Fruit fly (Drosophila melanogaster) whole organism, embryonic: ENCODE data around the gene Cyp303a1.

Source experiments
- Adf1 ChIP-seq: fragments of 200-800 bp; sonication (Bioruptor generic); IDR thresholded peaks from 2 replicates; pipeline ENCODE4 v1.3.6; 2022; ENCODE audit warnings: missing biosample characterization, missing genetic modification characterization
- Atf-2 ChIP-seq: fragments of 200-800 bp; sonication (Bioruptor generic); optimal IDR thresholded peaks from 2 replicates; lab custom pipeline; 2016; ENCODE audit warnings: missing biosample characterization, missing genetic modification characterization
- Bgb ChIP-seq: fragments of 200-800 bp; sonication (Bioruptor generic); IDR thresholded peaks from 2 replicates; pipeline ENCODE4 v1.3.6; 2022; ENCODE audit warnings: missing biosample characterization, missing genetic modification characterization; ENCODE audit not compliant: partially characterized antibody
- CG10654 ChIP-seq: fragments of 200-800 bp; sonication (Bioruptor generic); optimal IDR thresholded peaks from 2 replicates; lab custom pipeline; 2016; ENCODE audit warnings: missing biosample characterization, missing genetic modification characterization
- CG13624 ChIP-seq: fragments of 200-800 bp; sonication (Bioruptor generic); optimal IDR thresholded peaks from 2 replicates; lab custom pipeline; 2016; ENCODE audit warnings: missing biosample characterization, missing genetic modification characterization
- CG13894 ChIP-seq: fragments of 200-800 bp; sonication (Bioruptor generic); optimal IDR thresholded peaks from 3 replicates; lab custom pipeline; 2018; ENCODE audit warnings: missing biosample characterization, mild to moderate bottlenecking, missing genetic modification characterization, moderate library complexity
- CG1529 ChIP-seq: fragments of 200-800 bp; sonication (Bioruptor generic); optimal IDR thresholded peaks from 3 replicates; lab custom pipeline; 2018; ENCODE audit warnings: missing biosample characterization, missing genetic modification characterization
- CG15514 ChIP-seq: fragments of 200-800 bp; sonication (Bioruptor generic); optimal IDR thresholded peaks from 3 replicates; lab custom pipeline; 2017; ENCODE audit warnings: missing biosample characterization, missing genetic modification characterization, mild to moderate bottlenecking, moderate library complexity, missing genetic modification reagents
- CG1602 ChIP-seq: fragments of 200-800 bp; sonication (Bioruptor generic); optimal IDR thresholded peaks from 3 replicates; lab custom pipeline; 2016; ENCODE audit warnings: missing biosample characterization, missing genetic modification characterization
- CG16779 ChIP-seq: fragments of 200-800 bp; sonication (Bioruptor generic); IDR thresholded peaks from 2 replicates; pipeline ENCODE4 v1.3.6; 2022; ENCODE audit warnings: missing biosample characterization, missing genetic modification characterization
- CG2889 ChIP-seq: fragments of 200-800 bp; sonication (Bioruptor generic); IDR thresholded peaks from 3 replicates; pipeline ENCODE4 v1.3.6; 2022; ENCODE audit warnings: missing biosample characterization, missing genetic modification characterization
- CG31365 ChIP-seq: fragments of 200-800 bp; sonication (Bioruptor generic); optimal IDR thresholded peaks from 2 replicates; lab custom pipeline; 2018; ENCODE audit warnings: missing biosample characterization, mild to moderate bottlenecking, missing genetic modification characterization
- CG3407 ChIP-seq: fragments of 200-800 bp; sonication (Bioruptor generic); optimal IDR thresholded peaks from 2 replicates; lab custom pipeline; 2018; ENCODE audit warnings: missing biosample characterization, mild to moderate bottlenecking, missing genetic modification characterization
- CG34224 ChIP-seq: fragments of 200-800 bp; sonication (Bioruptor generic); IDR thresholded peaks from 3 replicates; pipeline ENCODE4 v1.3.6; 2022; ENCODE audit warnings: missing biosample characterization, missing genetic modification characterization; ENCODE audit not compliant: partially characterized antibody
- CG3847 ChIP-seq: fragments of 200-800 bp; sonication (Bioruptor generic); IDR thresholded peaks from 2 replicates; pipeline ENCODE4 v1.3.6; 2022; ENCODE audit warnings: missing biosample characterization, missing genetic modification characterization
- CG4424 ChIP-seq: fragments of 200-800 bp; sonication (Bioruptor generic); optimal IDR thresholded peaks from 3 replicates; lab custom pipeline; 2016; ENCODE audit warnings: missing biosample characterization, missing genetic modification characterization
- CG6765 ChIP-seq: fragments of 200-800 bp; sonication (Bioruptor generic); optimal IDR thresholded peaks from 3 replicates; lab custom pipeline; 2017; ENCODE audit warnings: missing biosample characterization, mild to moderate bottlenecking, missing genetic modification characterization
- CG7271 ChIP-seq: fragments of 200-800 bp; sonication (Bioruptor generic); optimal IDR thresholded peaks from 2 replicates; lab custom pipeline; 2018; ENCODE audit warnings: missing biosample characterization, mild to moderate bottlenecking, missing genetic modification characterization, moderate library complexity
- E2f1 ChIP-seq: fragments of 200-800 bp; sonication (Bioruptor generic); IDR thresholded peaks from 2 replicates; pipeline ENCODE4 v1.3.6; 2022; ENCODE audit warnings: missing biosample characterization, missing genetic modification characterization
- Ets65A ChIP-seq: fragments of 200-800 bp; sonication (Bioruptor generic); peaks from one replicate; lab custom pipeline; 2016; ENCODE audit warnings: missing biosample characterization, missing genetic modification characterization
- Gug ChIP-seq: fragments of 200-800 bp; sonication (Bioruptor generic); IDR thresholded peaks from 4 replicates; pipeline ENCODE4 v1.3.6; 2022; ENCODE audit warnings: missing biosample characterization, missing genetic modification characterization
- HHEX ChIP-seq: fragments of 200-800 bp; sonication (Bioruptor generic); optimal IDR thresholded peaks from 3 replicates; lab custom pipeline; 2017; ENCODE audit warnings: missing biosample characterization, mild to moderate bottlenecking, missing genetic modification characterization, missing genetic modification reagents
- HLH54F ChIP-seq: fragments of 200-800 bp; sonication (Bioruptor generic); optimal IDR thresholded peaks from 3 replicates; lab custom pipeline; 2016; ENCODE audit warnings: missing biosample characterization, missing genetic modification characterization
- Hr78 ChIP-seq, 2 experiments: fragments of 200-800 bp in 1 of 2; fragments of >200 bp in 1 of 2; sonication (Bioruptor generic) in 1 of 2; optimal IDR thresholded peaks; 2 replicates each; lab custom pipeline; 2017 to 2019; ENCODE audit warnings: missing biosample characterization in 2 of 2, missing genetic modification characterization in 2 of 2, mild to moderate bottlenecking in 1 of 2, moderate library complexity in 1 of 2
- Hsf ChIP-seq: fragments of 200-800 bp; sonication (Bioruptor generic); optimal IDR thresholded peaks from 3 replicates; lab custom pipeline; 2016; ENCODE audit warnings: missing biosample characterization, missing genetic modification characterization
- MBD-R2 ChIP-seq: fragments of 200-800 bp; sonication (Bioruptor generic); IDR thresholded peaks from 2 replicates; pipeline ENCODE4 v1.3.6; 2022; ENCODE audit warnings: missing biosample characterization, missing genetic modification characterization
- Nf-YC ChIP-seq: fragments of 200-800 bp; optimal IDR thresholded peaks from 3 replicates; lab custom pipeline; 2019; ENCODE audit warnings: missing biosample characterization, mild to moderate bottlenecking, missing genetic modification characterization, moderate library complexity
- Opbp ChIP-seq: fragments of 200-800 bp; sonication (Bioruptor generic); IDR thresholded peaks from 3 replicates; pipeline ENCODE4 v1.3.6; 2022; ENCODE audit warnings: missing biosample characterization, missing genetic modification characterization; ENCODE audit not compliant: partially characterized antibody
- Optix ChIP-seq: fragments of 200-800 bp; sonication (Bioruptor generic); IDR thresholded peaks from 3 replicates; pipeline ENCODE4 v1.3.6; 2022; ENCODE audit warnings: missing biosample characterization, missing genetic modification characterization
- Side ChIP-seq: fragments of 200-800 bp; sonication (Bioruptor generic); optimal IDR thresholded peaks from 2 replicates; lab custom pipeline; 2016; ENCODE audit warnings: missing biosample characterization, missing genetic modification characterization
- Sin3A ChIP-seq: fragments of >200 bp; optimal IDR thresholded peaks from 2 replicates; lab custom pipeline; 2018
- ara ChIP-seq: fragments of 200-800 bp; sonication (Bioruptor generic); IDR thresholded peaks from 2 replicates; pipeline ENCODE4 v1.3.6; 2022; ENCODE audit warnings: missing biosample characterization, missing genetic modification characterization
- cg ChIP-seq: fragments of 200-800 bp; sonication (Bioruptor generic); optimal IDR thresholded peaks from 3 replicates; lab custom pipeline; 2019; ENCODE audit warnings: missing biosample characterization, mild to moderate bottlenecking, missing genetic modification characterization, moderate library complexity
- disco-r ChIP-seq: fragments of 200-800 bp; sonication (Bioruptor generic); optimal IDR thresholded peaks from 2 replicates; lab custom pipeline; 2016; ENCODE audit warnings: missing biosample characterization, missing genetic modification characterization
- fd3F ChIP-seq: fragments of 200-800 bp; sonication (Bioruptor generic); optimal IDR thresholded peaks from 2 replicates; lab custom pipeline; 2018; ENCODE audit warnings: missing biosample characterization, mild to moderate bottlenecking, missing genetic modification characterization, moderate library complexity
- fd96Cb ChIP-seq: fragments of 200-800 bp; sonication (Bioruptor generic); optimal IDR thresholded peaks from 2 replicates; lab custom pipeline; 2018; ENCODE audit warnings: missing biosample characterization, mild to moderate bottlenecking, missing genetic modification characterization, moderate library complexity
- gfzf ChIP-seq: fragments of 200-800 bp; sonication (Bioruptor generic); optimal IDR thresholded peaks from 2 replicates; lab custom pipeline; 2016; ENCODE audit warnings: missing biosample characterization, mild to moderate bottlenecking, missing genetic modification characterization, moderate library complexity
- grn ChIP-seq: fragments of 200-800 bp; sonication (Bioruptor generic); optimal IDR thresholded peaks from 3 replicates; lab custom pipeline; 2017; ENCODE audit warnings: missing biosample characterization, missing genetic modification characterization
- ken ChIP-seq: fragments of 200-800 bp; sonication (Bioruptor generic); IDR thresholded peaks from 3 replicates; pipeline ENCODE4 v1.3.6; 2022; ENCODE audit warnings: missing biosample characterization, missing genetic modification characterization
- nmo ChIP-seq: fragments of 200-800 bp; sonication (Bioruptor generic); optimal IDR thresholded peaks from 2 replicates; lab custom pipeline; 2018; ENCODE audit warnings: missing biosample characterization, mild to moderate bottlenecking, missing genetic modification characterization, moderate library complexity
- otp ChIP-seq: fragments of 200-800 bp; sonication (Bioruptor generic); IDR thresholded peaks from 3 replicates; pipeline ENCODE4, ENCODE4 v1.3.6; 2022; ENCODE audit warnings: missing biosample characterization, missing genetic modification characterization
- sc ChIP-seq, 3 experiments: fragments of >200 bp in 2 of 3; fragments of 200-800 bp in 1 of 3; sonication (Bioruptor generic) in 1 of 3; optimal IDR thresholded peaks; 2 replicates in 2 of 3; 3 replicates in 1 of 3; lab custom pipeline; 2017; ENCODE audit warnings: mild to moderate bottlenecking in 1 of 3, missing biosample characterization in 1 of 3, missing genetic modification characterization in 1 of 3, missing genetic modification reagents in 1 of 3
- shn ChIP-seq: fragments of 200-800 bp; sonication (Bioruptor generic); optimal IDR thresholded peaks from 3 replicates; lab custom pipeline; 2016; ENCODE audit warnings: missing biosample characterization, missing genetic modification characterization
- sna ChIP-seq: fragments of 200-800 bp; sonication (Bioruptor generic); IDR thresholded peaks from 2 replicates; pipeline ENCODE4 v1.3.6; 2022; ENCODE audit warnings: missing biosample characterization, missing genetic modification characterization; ENCODE audit not compliant: partially characterized antibody
- trem ChIP-seq: fragments of 200-800 bp; optimal IDR thresholded peaks from 3 replicates; lab custom pipeline; 2019; ENCODE audit warnings: missing biosample characterization, mild to moderate bottlenecking, missing genetic modification characterization, moderate library complexity
- twi ChIP-seq: fragments of 200-800 bp; optimal IDR thresholded peaks from 2 replicates; lab custom pipeline; 2019; ENCODE audit warnings: missing biosample characterization, mild to moderate bottlenecking, missing genetic modification characterization, moderate library complexity
- wdn ChIP-seq: fragments of 200-800 bp; sonication (Bioruptor generic); IDR thresholded peaks from 2 replicates; pipeline ENCODE4 v1.3.6; 2022; ENCODE audit warnings: missing biosample characterization, missing genetic modification characterization
- wek ChIP-seq: fragments of 200-800 bp; sonication (Bioruptor generic); optimal IDR thresholded peaks from 3 replicates; lab custom pipeline; 2018; ENCODE audit warnings: missing biosample characterization, mild to moderate bottlenecking, missing genetic modification characterization, moderate library complexity

The Cyp303a1 gene

DNA sequence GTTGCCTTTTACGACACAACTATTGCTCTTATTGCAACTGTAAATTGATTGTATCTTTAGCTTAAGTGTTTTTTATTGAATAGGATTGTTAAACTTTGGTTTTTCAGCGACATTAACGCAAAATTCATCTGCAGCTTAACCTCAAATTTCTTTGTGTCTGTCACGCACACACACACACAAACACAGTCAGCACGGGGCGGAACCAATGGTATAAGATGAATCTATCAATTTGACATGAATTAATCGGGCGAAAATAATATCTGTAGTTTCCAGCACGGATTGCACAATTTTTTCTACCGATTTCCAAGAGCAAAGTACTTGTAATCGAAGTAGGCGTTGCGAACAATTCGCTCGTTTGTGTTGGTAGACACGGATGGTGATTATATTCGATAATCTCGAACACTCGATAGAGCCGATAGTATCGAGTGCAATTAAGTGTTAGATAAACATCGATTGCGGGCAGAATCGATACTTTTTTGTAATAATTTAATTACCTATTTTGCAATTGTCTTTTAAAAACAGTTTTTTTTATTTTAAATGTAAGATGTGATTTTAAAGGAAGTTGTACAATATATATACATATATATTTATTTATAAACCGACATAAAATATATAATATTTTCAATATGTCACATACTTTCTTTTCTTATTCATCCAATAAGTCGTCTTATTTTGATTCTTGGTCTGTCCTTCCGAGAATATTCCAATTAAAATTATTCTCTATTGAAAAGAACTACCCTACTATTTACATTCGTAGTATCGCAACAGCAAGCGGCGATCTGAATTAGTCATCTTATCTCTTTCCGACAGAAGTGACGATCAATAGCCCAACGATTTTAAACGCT is 36.5 kb upstream of the Cyp303a1 start, which contains the start of the genes PRL-1 and EndoGI (continued):
- TF ChIP-seq twi = peak; percentile 54
- peak; percentile 74 for TF ChIP-seq CG15514
- peak; percentile 96 for TF ChIP-seq cg (GFP tag; lab: Kevin White, UChicago)
- TF ChIP-seq Adf1 = peak; percentile 38; the same call in 1 of the 2 replicates
- TF ChIP-seq CG10654 (GFP tag; lab: Kevin White, UChicago) = peak; percentile 65
- TF ChIP-seq MBD-R2 (GFP tag; lab: Robert Waterston, UW) = peak; percentile 36; the same call in 1 of the 2 replicates
- TF ChIP-seq Gug (GFP tag; lab: Robert Waterston, UW) = no peak; the same call in 3 of the 4 replicates
- peak; percentile 4 for TF ChIP-seq CG1529 (GFP tag; lab: Kevin White, UChicago)
- TF ChIP-seq CG31365 (tag; lab: Kevin White, UChicago) = no peak
- TF ChIP-seq ken (GFP tag; lab: Robert Waterston, UW) = no peak
- peak; percentile 97 for TF ChIP-seq sna (GFP tag; lab: Robert Waterston, UW)
- TF ChIP-seq wek (GFP tag; lab: Kevin White, UChicago) = peak; percentile 54
- TF ChIP-seq CG34224 = peak; percentile 99
- TF ChIP-seq CG16779 = no peak
- TF ChIP-seq fd3F (GFP tag; lab: Kevin White, UChicago) = peak; percentile 83
- TF ChIP-seq CG13624 (GFP tag; lab: Kevin White, UChicago) = no peak
- TF ChIP-seq Hr78 (GFP tag; optimal IDR thresholded peaks at IDR 0.05; lab: Kevin White, UChicago) = peak in 1 of 2 experiments; percentile 26
- no peak; the same call in 1 of the 3 replicates for TF ChIP-seq otp (GFP tag; lab: Robert Waterston, UW)
- no peak for TF ChIP-seq Atf-2
- no peak for TF ChIP-seq shn (GFP tag; lab: Kevin White, UChicago)
- peak; percentile 66 for TF ChIP-seq Ets65A (GFP tag; lab: Kevin White, UChicago)
- peak; percentile 63 for TF ChIP-seq CG4424 (GFP tag; lab: Kevin White, UChicago)
- TF ChIP-seq CG1602 = peak; percentile 64
- TF ChIP-seq trem (tag; lab: Kevin White, UChicago) = peak; percentile 79
- TF ChIP-seq gfzf (GFP tag; lab: Kevin White, UChicago) = peak; percentile 19
- no peak for TF ChIP-seq HLH54F (GFP tag; lab: Kevin White, UChicago)
- TF ChIP-seq Hsf (GFP tag; lab: Kevin White, UChicago) = peak; percentile 29
- TF ChIP-seq fd96Cb (tag; lab: Kevin White, UChicago) = peak; percentile 57
- TF ChIP-seq Side (GFP tag; lab: Kevin White, UChicago) = no peak
- TF ChIP-seq disco-r (GFP tag; lab: Kevin White, UChicago) = no peak
- peak; percentile 99 for TF ChIP-seq Opbp (GFP tag; lab: Robert Waterston, UW)
- no peak for TF ChIP-seq Optix (GFP tag; lab: Robert Waterston, UW)
- peak; percentile 86 for TF ChIP-seq Nf-YC (tag; lab: Kevin White, UChicago)
- peak; percentile 82 for TF ChIP-seq nmo (GFP tag; lab: Kevin White, UChicago)
- peak; percentile 99 for TF ChIP-seq Bgb (GFP tag; lab: Robert Waterston, UW)
- no peak for TF ChIP-seq HHEX (GFP tag; lab: Kevin White, UChicago)
- TF ChIP-seq E2f1 (GFP tag; lab: Robert Waterston, UW) = no peak; the same call in 1 of the 2 replicates
- TF ChIP-seq ara (GFP tag; lab: Robert Waterston, UW) = peak; percentile 44; the same call in 1 of the 2 replicates
- peak; percentile 76 for TF ChIP-seq CG3847 (GFP tag; lab: Robert Waterston, UW)
- no peak for TF ChIP-seq sc (optimal IDR thresholded peaks at IDR 0.05; lab: Kevin White, UChicago)
- no peak for TF ChIP-seq sc (GFP tag; optimal IDR thresholded peaks at IDR 0.05; lab: Kevin White, UChicago)
- peak; percentile 83 for TF ChIP-seq grn (GFP tag; lab: Kevin White, UChicago)
- peak; percentile 79 for TF ChIP-seq CG13894
- peak; percentile 59 for TF ChIP-seq CG6765 (GFP tag; lab: Kevin White, UChicago)
- TF ChIP-seq CG3407 (GFP tag; lab: Kevin White, UChicago) = peak; percentile 21
- TF ChIP-seq CG2889 (GFP tag; lab: Robert Waterston, UW) = no peak; the same call in 2 of the 3 replicates
- TF ChIP-seq CG7271 = no peak
- TF ChIP-seq wdn (GFP tag; lab: Robert Waterston, UW) = peak; percentile 71
- peak; percentile 20 for TF ChIP-seq Sin3A (lab: Kevin White, UChicago)
